Worm (Caenorhabditis elegans): ENCODE data around the gene irld-22.

DNA sequence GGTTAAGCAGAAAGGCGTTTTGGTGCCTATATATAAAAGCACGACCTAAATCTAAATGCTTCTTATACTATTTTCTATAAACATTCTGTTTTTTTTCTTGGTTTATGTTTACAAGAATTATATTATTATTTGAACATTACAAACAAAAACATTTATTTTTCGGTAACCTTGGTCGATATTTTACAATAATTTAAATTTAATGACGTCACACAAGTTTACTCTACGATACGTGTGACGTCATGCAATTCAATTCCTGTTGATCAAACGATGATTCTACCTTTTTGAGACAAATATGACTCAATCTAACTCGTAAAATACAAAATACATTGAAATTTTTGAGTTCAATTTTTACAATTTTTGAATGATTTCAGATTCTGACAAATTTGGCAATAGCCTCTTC, 4.0 kb downstream of the irld-22 start:
- TF ChIP-seq mab-5 (tag; optimal IDR thresholded peaks at IDR 0.05) (no peak), unc-62 (GFP tag; optimal IDR thresholded peaks at IDR 0.05) (no peak), snpc-4 (tag; optimal IDR thresholded peaks at IDR 0.05) (no peak), unc-120 (tag; optimal IDR thresholded peaks at IDR 0.05; ENCODE audit: poor library complexity, severe bottlenecking) (no peak), blmp-1 (tag; optimal IDR thresholded peaks at IDR 0.05) (no peak), sptf-1 (tag; optimal IDR thresholded peaks at IDR 0.05) (no peak)
